Fruit fly (Drosophila melanogaster): ENCODE measurements around the gene Oseg5.
A peak's percentile ranks its signal among the peaks of the same experiment; 100 is the strongest.

Gene Oseg5

DNA sequence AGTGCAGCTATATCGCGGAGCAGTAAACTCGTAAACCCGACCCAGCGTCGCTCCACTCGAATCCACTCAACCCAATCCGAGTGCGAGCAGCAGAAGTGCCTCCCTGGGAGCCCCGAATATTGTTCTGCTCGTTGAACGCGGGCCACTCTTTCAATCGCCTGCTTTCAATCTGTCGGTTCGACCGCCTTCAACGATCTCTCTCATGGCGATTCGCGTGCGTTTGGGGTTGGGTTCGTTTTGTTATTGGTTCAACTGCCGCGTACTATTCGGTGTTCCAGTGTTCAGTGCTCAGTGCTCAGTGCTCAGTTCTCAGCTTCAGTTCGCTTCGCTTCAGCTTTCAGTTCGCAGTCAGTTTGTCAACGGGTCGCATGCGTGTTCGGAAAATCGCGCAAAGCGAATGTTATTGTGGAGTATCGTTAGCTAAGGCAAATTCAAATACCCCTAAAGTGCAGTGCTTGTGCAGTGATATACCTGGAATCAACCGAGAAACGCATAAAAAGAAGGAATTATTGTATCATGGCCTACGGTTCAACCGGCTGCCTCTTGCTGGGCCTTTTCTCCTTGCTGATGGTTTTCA is 4.9 kb upstream of the Oseg5 start, which contains the start of gene CG31676 (continued):
- TF ChIP-seq dysf (GFP tag; IDR thresholded peaks at IDR 0.05) = peak; percentile 29; the same call in 1 of the 3 replicates
- TF ChIP-seq Trl (optimal IDR thresholded peaks at IDR 0.05) = peak; percentile 5 to 15
- TF ChIP-seq Trl (GFP tag; optimal IDR thresholded peaks at IDR 0.05) = no peak
- TF ChIP-seq CG14667 (GFP tag; IDR thresholded peaks at IDR 0.05) = no peak
- peak; percentile 33 for TF ChIP-seq CG17568 (GFP tag; optimal IDR thresholded peaks at IDR 0.05)
- TF ChIP-seq z (GFP tag; IDR thresholded peaks at IDR 0.05) = peak; percentile 74
- TF ChIP-seq Hmr (GFP tag; optimal IDR thresholded peaks at IDR 0.05) = peak; percentile 53
- TF ChIP-seq pho (GFP tag; optimal IDR thresholded peaks at IDR 0.05) = no peak
- TF ChIP-seq CG34376 (GFP tag; optimal IDR thresholded peaks at IDR 0.05) = peak; percentile 61
- peak; percentile 12 for TF ChIP-seq CG17385 (GFP tag; optimal IDR thresholded peaks at IDR 0.05)
- no peak for TF ChIP-seq CG11093 (GFP tag; IDR thresholded peaks at IDR 0.05)
- TF ChIP-seq CG32767 (GFP tag; IDR thresholded peaks at IDR 0.05) = no peak
- TF ChIP-seq Ada2b (GFP tag; IDR thresholded peaks at IDR 0.05) = no peak
- peak; percentile 42 for TF ChIP-seq CG12769 (tag; optimal IDR thresholded peaks at IDR 0.05)
- TF ChIP-seq CG11456 (GFP tag; IDR thresholded peaks at IDR 0.05) = 0 out of 3 replicates have a peak, but pooled peaks have one; percentile 47
- no peak for TF ChIP-seq kay (GFP tag; optimal IDR thresholded peaks at IDR 0.05)
- peak; percentile 81; the same call in 1 of the 2 replicates for TF ChIP-seq CG32532 (GFP tag; IDR thresholded peaks at IDR 0.05)
- TF ChIP-seq gce (GFP tag; IDR thresholded peaks at IDR 0.05) = peak; percentile 54; the same call in 2 of the 3 replicates
- TF ChIP-seq pita (GFP tag; optimal IDR thresholded peaks at IDR 0.05) = no peak
- no peak for TF ChIP-seq CG3995 (GFP tag; optimal IDR thresholded peaks at IDR 0.05)
- TF ChIP-seq CG6813 (GFP tag; optimal IDR thresholded peaks at IDR 0.05) = peak; percentile 57
- peak; percentile 56 for TF ChIP-seq caup (GFP tag; optimal IDR thresholded peaks at IDR 0.05; ENCODE audit: severe bottlenecking)
- no peak for TF ChIP-seq trem (tag; optimal IDR thresholded peaks at IDR 0.05)
- TF ChIP-seq HLHmδ (GFP tag; optimal IDR thresholded peaks at IDR 0.05) = peak; percentile 1
- peak; percentile 30 for TF ChIP-seq PHDP (tag; optimal IDR thresholded peaks at IDR 0.05)
- TF ChIP-seq Oli (tag; optimal IDR thresholded peaks at IDR 0.05) = no peak
- no peak for TF ChIP-seq ara (GFP tag; IDR thresholded peaks at IDR 0.05)
- TF ChIP-seq BtbVII (GFP tag; optimal IDR thresholded peaks at IDR 0.05) = peak; percentile 42
- peak; percentile 51; the same call in 1 of the 2 replicates for TF ChIP-seq Rfx (GFP tag; IDR thresholded peaks at IDR 0.05)
- TF ChIP-seq lab (GFP tag; optimal IDR thresholded peaks at IDR 0.05) = peak; percentile 53
- TF ChIP-seq so (GFP tag; IDR thresholded peaks at IDR 0.05) = 0 out of 3 replicates have a peak, but pooled peaks have one; percentile 21
- 0 out of 2 replicates have a peak, but pooled peaks have one; percentile 23 for TF ChIP-seq CG17612 (GFP tag; IDR thresholded peaks at IDR 0.05)
- no peak for TF ChIP-seq CG6689 (GFP tag; IDR thresholded peaks at IDR 0.05)
- peak; percentile 45 for TF ChIP-seq CG10543 (GFP tag; optimal IDR thresholded peaks at IDR 0.05)
- TF ChIP-seq her (GFP tag; optimal IDR thresholded peaks at IDR 0.05) = peak; percentile 24
- peak; percentile 73 for TF ChIP-seq B-H2 (GFP tag; optimal IDR thresholded peaks at IDR 0.05)
- no peak for TF ChIP-seq CG8924 (tag; optimal IDR thresholded peaks at IDR 0.05)
- peak; percentile 45 for TF ChIP-seq CG6854 (GFP tag; optimal IDR thresholded peaks at IDR 0.05)

DNA sequence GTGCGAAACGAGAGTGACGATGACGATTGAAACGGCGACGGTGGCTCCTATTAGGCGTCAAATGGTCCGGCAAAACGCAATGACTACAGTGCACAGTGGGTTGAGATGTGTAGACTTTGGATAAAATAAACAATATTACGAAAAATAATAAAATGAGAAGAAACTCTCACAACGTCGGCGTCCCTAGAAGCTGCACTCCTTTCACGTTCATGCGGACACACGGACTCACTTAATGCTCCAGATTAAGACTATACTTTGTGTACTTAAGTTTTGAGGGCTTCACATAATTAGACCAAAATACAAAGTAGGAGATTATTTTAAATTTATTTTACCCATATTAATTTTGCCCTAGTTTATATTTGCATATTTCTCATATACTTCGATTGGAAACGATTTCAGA is 4.4 kb upstream of the Oseg5 start:
- TF ChIP-seq Rfx (GFP tag; IDR thresholded peaks at IDR 0.05) = no peak
- peak; percentile 16 for TF ChIP-seq sens (GFP tag)
- no peak for TF ChIP-seq CG17829 (tag; optimal IDR thresholded peaks at IDR 0.05)
- TF ChIP-seq dmrt99B (tag; optimal IDR thresholded peaks at IDR 0.05) = peak; percentile 35
- TF ChIP-seq p53 (GFP tag; optimal IDR thresholded peaks at IDR 0.05) = no peak
- peak; percentile 26 for TF ChIP-seq Blimp-1 (GFP tag; optimal IDR thresholded peaks at IDR 0.05)
- TF ChIP-seq CG6254 (GFP tag; optimal IDR thresholded peaks at IDR 0.05) = peak; percentile 6

All from whole organism, embryonic.